Worm (Caenorhabditis elegans) whole organism, L4/young adult: ENCODE results near the gene rfip-2.

Source experiments
- W03F9.2 ChIP-seq: fragments of 150-350 bp; optimal IDR thresholded peaks from 2 replicates; lab custom pipeline; 2014; ENCODE audit warnings: missing biosample characterization, missing genetic modification characterization
- dao-5 ChIP-seq: sonication (generic microtip); optimal IDR thresholded peaks from 2 replicates; lab custom pipeline; 2016; ENCODE audit warnings: missing genotype, missing genetic modification characterization, moderate library complexity, missing compliant biosample characterization
- him-1 ChIP-seq: sonication (generic microtip); optimal IDR thresholded peaks from 2 replicates; lab custom pipeline; 2016; ENCODE audit warnings: missing genotype, missing genetic modification reagents, missing genetic modification characterization, missing compliant biosample characterization

- TF ChIP-seq dao-5 (tag; lab: Kevin White, UChicago) = no peak
- TF ChIP-seq him-1 (tag; lab: Kevin White, UChicago) = no peak
- no peak for TF ChIP-seq W03F9.2 (tag; lab: Kevin White, UChicago)
Measured at ce11 chrII:723488-723887, at the start of gene rfip-2.
